ENCODE assay signal across 1 fruit fly cellular context in the genomic region with DNA sequence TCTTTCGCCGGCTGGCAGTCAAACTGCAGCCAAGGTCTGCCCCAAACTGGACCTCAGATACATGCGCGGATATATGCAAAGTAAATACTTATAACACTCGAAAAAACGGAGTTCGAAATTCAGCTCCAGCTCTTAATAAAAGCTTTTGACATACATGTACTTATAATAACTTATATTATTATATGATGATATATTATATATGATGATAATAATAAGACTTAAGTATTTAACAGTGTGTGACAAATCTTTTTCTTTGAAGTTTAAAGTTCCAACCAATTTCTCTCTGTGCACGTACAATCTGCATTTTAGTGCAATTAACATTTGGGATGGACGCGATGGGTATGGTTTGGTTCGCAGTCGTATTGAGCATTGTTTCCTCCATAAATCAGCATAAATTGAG.
A peak's percentile ranks its signal among the peaks of the same experiment; 100 is the strongest.
TF ChIP-seq lines count a peak whose summit lies in the region.

No protein-coding gene starts in this region.

TF ChIP-seq in whole organism, prepupa, 60 proteins besides CTCF, POLR2A, EP300 and RAD21 (continued from another document):
- TF ChIP-seq achi (GFP tag; optimal IDR thresholded peaks at IDR 0.05; lab: Kevin White, UChicago) (peak; percentile 43), dsx (GFP tag; optimal IDR thresholded peaks at IDR 0.05; lab: Kevin White, UChicago; ENCODE audit: poor library complexity, severe bottlenecking) (peak; percentile 30), Eip78C (GFP tag; lab: Kevin White, UChicago) (peak; percentile 83)
